Worm (Caenorhabditis elegans): ENCODE measurements around the gene F11G11.13.

F11G11.13 gene

ce11 chrII:4871834-4872233 is 4.1 kb downstream of the F11G11.13 start:
- TF ChIP-seq mcd-1 (GFP tag; IDR thresholded peaks at IDR 0.05), result no peak
- TF ChIP-seq T07F8.4 (tag; optimal IDR thresholded peaks at IDR 0.05), result no peak
- TF ChIP-seq F23B12.7 (tag; optimal IDR thresholded peaks at IDR 0.05; ENCODE audit: insufficient read depth), result no peak
- no peak for TF ChIP-seq nhr-120 (GFP tag; IDR thresholded peaks at IDR 0.05)
- no peak for TF ChIP-seq ztf-25 (GFP tag; IDR thresholded peaks at IDR 0.05)
- TF ChIP-seq nhr-179 (tag; optimal IDR thresholded peaks at IDR 0.05), result no peak
- no peak for TF ChIP-seq snpc-3.4 (tag; optimal IDR thresholded peaks at IDR 0.05)
- TF ChIP-seq cebp-2 (GFP tag; IDR thresholded peaks at IDR 0.05), result no peak
- TF ChIP-seq ccch-3 (GFP tag; optimal IDR thresholded peaks at IDR 0.05), result no peak
- TF ChIP-seq lin-35 (GFP tag; optimal IDR thresholded peaks at IDR 0.05), result no peak
- TF ChIP-seq Y67H2A.10 (GFP tag; conservative IDR thresholded peaks at IDR 0.05), result no peak
- TF ChIP-seq gei-17 (GFP tag; optimal IDR thresholded peaks at IDR 0.05), result no peak
- TF ChIP-seq ekl-4 (GFP tag; IDR thresholded peaks at IDR 0.05), result no peak
- no peak for TF ChIP-seq akir-1 (GFP tag; optimal IDR thresholded peaks at IDR 0.05)
- TF ChIP-seq egl-18 (GFP tag; IDR thresholded peaks at IDR 0.05), result no peak
- no peak for TF ChIP-seq repo-1 (tag; optimal IDR thresholded peaks at IDR 0.05)
- no peak for TF ChIP-seq lsl-1 (GFP tag; optimal IDR thresholded peaks at IDR 0.05)
- no peak for TF ChIP-seq madf-6 (GFP tag; IDR thresholded peaks at IDR 0.05)
- TF ChIP-seq ceh-100 (GFP tag; IDR thresholded peaks at IDR 0.05), result no peak
- TF ChIP-seq nhr-80 (tag; optimal IDR thresholded peaks at IDR 0.05), result no peak

DNA sequence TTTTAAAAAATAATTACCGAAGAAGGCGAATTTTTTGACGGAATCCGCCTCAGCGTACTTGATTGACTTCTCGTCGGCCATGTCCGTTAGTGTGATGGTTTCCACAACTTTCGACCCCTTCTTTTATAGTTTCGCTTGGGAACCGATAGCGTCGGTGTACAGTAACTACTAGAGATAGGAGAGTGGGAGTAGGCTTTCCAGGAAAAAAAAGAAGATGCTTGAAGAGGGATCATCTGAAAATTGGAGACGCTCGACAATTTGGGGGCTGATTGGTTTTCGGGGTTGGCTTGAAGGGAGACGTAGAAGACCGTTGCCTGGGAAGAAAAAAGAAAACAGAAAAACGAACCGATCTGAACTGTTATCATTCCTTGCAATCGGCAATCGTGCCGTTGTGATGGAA is 5.3 kb downstream of the F11G11.13 start, which contains the start of gene col-20:
Gene col-20, minus strand, starts transcription at position 101 of the 400 bp plus-strand sequence.
- TF ChIP-seq F57A8.1 (GFP tag; optimal IDR thresholded peaks at IDR 0.05) (no peak), snpc-3.4 (tag; optimal IDR thresholded peaks at IDR 0.05) (no peak), fkh-3 (tag; optimal IDR thresholded peaks at IDR 0.05) (no peak), ztf-22 (GFP tag; optimal IDR thresholded peaks at IDR 0.05) (no peak), Y67H2A.10 (GFP tag; conservative IDR thresholded peaks at IDR 0.05) (no peak), nhr-80 (tag; optimal IDR thresholded peaks at IDR 0.05) (no peak), ztf-25 (GFP tag; IDR thresholded peaks at IDR 0.05) (no peak), akir-1 (GFP tag; optimal IDR thresholded peaks at IDR 0.05) (no peak), F55B11.4 (tag; optimal IDR thresholded peaks at IDR 0.05; ENCODE audit: borderline replicate concordance, insufficient read depth) (no peak), lin-40 (tag; optimal IDR thresholded peaks at IDR 0.05) (no peak), ceh-91 (GFP tag; IDR thresholded peaks at IDR 0.05) (no peak), madf-6 (GFP tag; IDR thresholded peaks at IDR 0.05) (no peak), let-526 (GFP tag; IDR thresholded peaks at IDR 0.05) (no peak)

- no peak for TF ChIP-seq ceh-40 (GFP tag; IDR thresholded peaks at IDR 0.05)
- TF ChIP-seq hlh-26 (GFP tag; conservative IDR thresholded peaks at IDR 0.05), result 0 out of 2 replicates have a peak, but pooled peaks have one; percentile 11
- 0 out of 2 replicates have a peak, but pooled peaks have one; percentile 46 for TF ChIP-seq K11D2.4 (GFP tag; IDR thresholded peaks at IDR 0.05)
- TF ChIP-seq K12H6.12 (tag; optimal IDR thresholded peaks at IDR 0.05), result no peak
- TF ChIP-seq zfh-2 (GFP tag; conservative IDR thresholded peaks at IDR 0.05), result peak; percentile 93
- no peak for TF ChIP-seq ztf-25 (GFP tag; IDR thresholded peaks at IDR 0.05)
- peak; percentile 1 for TF ChIP-seq ztf-26 (tag; optimal IDR thresholded peaks at IDR 0.05)
- TF ChIP-seq lin-26 (GFP tag; IDR thresholded peaks at IDR 0.05), result 0 out of 2 replicates have a peak, but pooled peaks have one; percentile 32
- no peak for TF ChIP-seq pha-4 (tag; optimal IDR thresholded peaks at IDR 0.05)
- TF ChIP-seq mcd-1 (GFP tag; IDR thresholded peaks at IDR 0.05), result no peak
- TF ChIP-seq egrh-3 (GFP tag; IDR thresholded peaks at IDR 0.05), result peak; percentile 89
- no peak for TF ChIP-seq him-1 (tag; optimal IDR thresholded peaks at IDR 0.05)
- TF ChIP-seq T07F8.4 (tag; optimal IDR thresholded peaks at IDR 0.05), result no peak
- no peak for TF ChIP-seq ceh-79 (tag; optimal IDR thresholded peaks at IDR 0.05)
Observed at ce11 chrII:4869793-4870343, 6.1 kb downstream of the F11G11.13 start.

Measured in whole organism, young adult.